Fruit fly (Drosophila melanogaster) whole organism, embryonic: ENCODE measurements around the gene CG17325.
A peak's percentile ranks its signal among the peaks of the same experiment; 100 is the strongest.

Experiments used
- ATbp ChIP-seq: fragments of 200-800 bp; sonication (Bioruptor generic); optimal IDR thresholded peaks from 2 replicates; lab custom pipeline; 2017; ENCODE audit warnings: missing biosample characterization, mild to moderate bottlenecking, missing genetic modification characterization, missing genetic modification reagents
- Bdp1 ChIP-seq: fragments of 200-800 bp; sonication (Bioruptor generic); optimal IDR thresholded peaks from 3 replicates; lab custom pipeline; 2016; ENCODE audit warnings: missing biosample characterization, missing genetic modification characterization
- CG12071 ChIP-seq: fragments of 200-800 bp; sonication (Bioruptor generic); optimal IDR thresholded peaks from 3 replicates; lab custom pipeline; 2018; ENCODE audit warnings: missing biosample characterization, mild to moderate bottlenecking, missing genetic modification characterization
- CG12659 ChIP-seq: fragments of 200-800 bp; sonication (Bioruptor generic); optimal IDR thresholded peaks from 3 replicates; lab custom pipeline; 2017; ENCODE audit warnings: mild to moderate bottlenecking, missing biosample characterization, missing genetic modification reagents, missing genetic modification characterization
- CG12769 ChIP-seq: fragments of 200-800 bp; sonication (Bioruptor generic); optimal IDR thresholded peaks from 2 replicates; lab custom pipeline; 2019; ENCODE audit warnings: missing biosample characterization, mild to moderate bottlenecking, missing genetic modification characterization, moderate library complexity
- CG13123 ChIP-seq: fragments of 200-800 bp; sonication (Bioruptor generic); optimal IDR thresholded peaks from 2 replicates; lab custom pipeline; 2016; ENCODE audit warnings: missing biosample characterization, missing genetic modification characterization
- CG14710 ChIP-seq: fragments of 200-800 bp; sonication (Bioruptor generic); optimal IDR thresholded peaks from 3 replicates; lab custom pipeline; 2019; ENCODE audit warnings: missing biosample characterization, mild to moderate bottlenecking, missing genetic modification characterization, moderate library complexity
- CG15514 ChIP-seq: fragments of 200-800 bp; sonication (Bioruptor generic); optimal IDR thresholded peaks from 3 replicates; lab custom pipeline; 2017; ENCODE audit warnings: missing biosample characterization, missing genetic modification characterization, mild to moderate bottlenecking, moderate library complexity, missing genetic modification reagents
- CG15601 ChIP-seq: fragments of 200-800 bp; sonication (Bioruptor generic); optimal IDR thresholded peaks from 3 replicates; lab custom pipeline; 2019; ENCODE audit warnings: missing biosample characterization, mild to moderate bottlenecking, missing genetic modification characterization, moderate library complexity
- CG17186 ChIP-seq: fragments of 200-800 bp; sonication (Bioruptor generic); optimal IDR thresholded peaks from 3 replicates; lab custom pipeline; 2017; ENCODE audit warnings: missing biosample characterization, missing genetic modification reagents, missing genetic modification characterization
- CG42726 ChIP-seq: fragments of 200-800 bp; sonication (Bioruptor generic); IDR thresholded peaks from 2 replicates; pipeline ENCODE4 v1.3.6; 2022; ENCODE audit warnings: missing biosample characterization, missing genetic modification characterization; ENCODE audit not compliant: partially characterized antibody
- CG4282 ChIP-seq: fragments of 200-800 bp; sonication (Bioruptor generic); optimal IDR thresholded peaks from 2 replicates; lab custom pipeline; 2016; ENCODE audit warnings: missing biosample characterization, missing genetic modification characterization
- CG4424 ChIP-seq: fragments of 200-800 bp; sonication (Bioruptor generic); optimal IDR thresholded peaks from 3 replicates; lab custom pipeline; 2016; ENCODE audit warnings: missing biosample characterization, missing genetic modification characterization
- CG7839 ChIP-seq: fragments of 200-800 bp; sonication (Bioruptor generic); optimal IDR thresholded peaks from 3 replicates; lab custom pipeline; 2018; ENCODE audit warnings: missing biosample characterization, mild to moderate bottlenecking, missing genetic modification characterization, moderate library complexity
- CG8290 ChIP-seq, 3 experiments: fragments of 200-800 bp; sonication (Bioruptor generic); optimal IDR thresholded peaks; 2 replicates each; lab custom pipeline; 2016 to 2019; ENCODE audit warnings: missing biosample characterization in 3 of 3, missing genetic modification characterization in 3 of 3, mild to moderate bottlenecking in 2 of 3, moderate library complexity in 1 of 3
- CG8944 ChIP-seq: fragments of 200-800 bp; sonication (Bioruptor generic); optimal IDR thresholded peaks from 3 replicates; lab custom pipeline; 2016; ENCODE audit warnings: missing biosample characterization, missing genetic modification characterization
- CG9797 ChIP-seq: fragments of 200-800 bp; sonication (Bioruptor generic); optimal IDR thresholded peaks from 3 replicates; lab custom pipeline; 2018; ENCODE audit warnings: missing biosample characterization, mild to moderate bottlenecking, missing genetic modification characterization
- Dek ChIP-seq: fragments of 200-800 bp; sonication (Bioruptor generic); optimal IDR thresholded peaks from 3 replicates; lab custom pipeline; 2019; ENCODE audit warnings: missing biosample characterization, mild to moderate bottlenecking, missing genetic modification characterization, moderate library complexity
- Dip3 ChIP-seq: fragments of 200-800 bp; sonication (Bioruptor generic); optimal IDR thresholded peaks from 3 replicates; lab custom pipeline; 2016; ENCODE audit warnings: missing biosample characterization, missing genetic modification characterization
- E2f2 ChIP-seq: fragments of 200-800 bp; sonication (Bioruptor generic); IDR thresholded peaks from 2 replicates; pipeline ENCODE4 v1.3.6; 2022; ENCODE audit warnings: missing biosample characterization, missing genetic modification characterization
- Gug ChIP-seq: fragments of 200-800 bp; sonication (Bioruptor generic); IDR thresholded peaks from 4 replicates; pipeline ENCODE4 v1.3.6; 2022; ENCODE audit warnings: missing biosample characterization, missing genetic modification characterization
- HHEX ChIP-seq: fragments of 200-800 bp; sonication (Bioruptor generic); optimal IDR thresholded peaks from 3 replicates; lab custom pipeline; 2017; ENCODE audit warnings: missing biosample characterization, mild to moderate bottlenecking, missing genetic modification characterization, missing genetic modification reagents
- Hmx ChIP-seq: fragments of 200-800 bp; sonication (Bioruptor generic); optimal IDR thresholded peaks from 2 replicates; lab custom pipeline; 2016; ENCODE audit warnings: missing biosample characterization, missing genetic modification characterization
- MESR4 ChIP-seq: fragments of 200-800 bp; sonication (Bioruptor generic); optimal IDR thresholded peaks from 2 replicates; lab custom pipeline; 2018; ENCODE audit warnings: missing biosample characterization, mild to moderate bottlenecking, missing genetic modification characterization, moderate library complexity
- Rx ChIP-seq: fragments of 200-800 bp; sonication (Bioruptor generic); IDR thresholded peaks from 2 replicates; pipeline ENCODE4 v1.3.6; 2022; ENCODE audit warnings: missing biosample characterization, missing genetic modification characterization
- Sox102F ChIP-seq: fragments of 200-800 bp; sonication (Bioruptor generic); optimal IDR thresholded peaks from 2 replicates; lab custom pipeline; 2018; ENCODE audit warnings: missing biosample characterization, mild to moderate bottlenecking, missing genetic modification characterization, moderate library complexity
- Xrp1 ChIP-seq: fragments of 200-800 bp; sonication (Bioruptor generic); IDR thresholded peaks from 2 replicates; pipeline ENCODE4 v1.3.6; 2022; ENCODE audit warnings: missing biosample characterization, missing genetic modification characterization
- bsh ChIP-seq, 2 experiments: fragments of 200-800 bp; sonication (Bioruptor generic); optimal IDR thresholded peaks; 2 replicates each; lab custom pipeline; 2017 to 2018; ENCODE audit warnings: mild to moderate bottlenecking in 2 of 2, missing biosample characterization in 2 of 2, missing genetic modification characterization in 2 of 2, moderate library complexity in 1 of 2
- cas ChIP-seq: fragments of 200-800 bp; sonication (Bioruptor generic); IDR thresholded peaks from 2 replicates; pipeline ENCODE4 v1.3.6; 2022; ENCODE audit warnings: missing biosample characterization, missing genetic modification characterization
- chinmo ChIP-seq: fragments of 200-800 bp; sonication (Bioruptor generic); IDR thresholded peaks from 4 replicates; pipeline ENCODE4 v1.3.6; 2022; ENCODE audit warnings: missing biosample characterization, missing genetic modification characterization; ENCODE audit not compliant: partially characterized antibody
- dmrt11E ChIP-seq: fragments of 200-800 bp; sonication (Bioruptor generic); optimal IDR thresholded peaks from 3 replicates; lab custom pipeline; 2018; ENCODE audit warnings: missing biosample characterization, mild to moderate bottlenecking, missing genetic modification characterization, moderate library complexity
- exex ChIP-seq: fragments of 200-800 bp; sonication (Bioruptor generic); optimal IDR thresholded peaks from 4 replicates; lab custom pipeline; 2018; ENCODE audit warnings: missing biosample characterization, mild to moderate bottlenecking, missing genetic modification characterization, moderate library complexity
- gcm2 ChIP-seq: fragments of 200-800 bp; sonication (Bioruptor generic); optimal IDR thresholded peaks from 2 replicates; lab custom pipeline; 2016; ENCODE audit warnings: missing biosample characterization, missing genetic modification characterization
- grau ChIP-seq: fragments of 200-800 bp; optimal IDR thresholded peaks from 3 replicates; lab custom pipeline; 2019; ENCODE audit warnings: missing biosample characterization, mild to moderate bottlenecking, missing genetic modification characterization, moderate library complexity
- gsb ChIP-seq: fragments of 200-800 bp; sonication (Bioruptor generic); IDR thresholded peaks from 2 replicates; pipeline ENCODE4 v1.3.6; 2022; ENCODE audit warnings: missing biosample characterization, missing genetic modification characterization
- ham ChIP-seq: fragments of 200-800 bp; sonication (Bioruptor generic); IDR thresholded peaks from 2 replicates; pipeline ENCODE4 v1.3.6; 2022; ENCODE audit warnings: missing biosample characterization, missing genetic modification characterization
- jumu ChIP-seq: fragments of 200-800 bp; sonication (Bioruptor generic); optimal IDR thresholded peaks from 3 replicates; lab custom pipeline; 2016; ENCODE audit warnings: missing biosample characterization, missing genetic modification characterization
- lilli ChIP-seq: fragments of 200-800 bp; sonication (Bioruptor generic); optimal IDR thresholded peaks from 3 replicates; lab custom pipeline; 2016; ENCODE audit warnings: missing biosample characterization, missing genetic modification characterization
- luna ChIP-seq: fragments of 200-800 bp; sonication (Bioruptor generic); optimal IDR thresholded peaks from 2 replicates; lab custom pipeline; 2016; ENCODE audit warnings: missing biosample characterization, missing genetic modification characterization
- pita ChIP-seq: fragments of 200-800 bp; sonication (Bioruptor generic); optimal IDR thresholded peaks from 2 replicates; lab custom pipeline; 2017; ENCODE audit warnings: missing biosample characterization, mild to moderate bottlenecking, missing genetic modification characterization
- sens ChIP-seq: fragments of 200-800 bp; sonication (Bioruptor generic); peaks from one replicate; lab custom pipeline; 2016; ENCODE audit warnings: missing biosample characterization, missing genetic modification characterization
- stwl ChIP-seq: fragments of 200-800 bp; sonication (Bioruptor generic); optimal IDR thresholded peaks from 3 replicates; lab custom pipeline; 2018; ENCODE audit warnings: missing biosample characterization, mild to moderate bottlenecking, missing genetic modification characterization, moderate library complexity
- sug ChIP-seq: fragments of 200-800 bp; optimal IDR thresholded peaks from 2 replicates; lab custom pipeline; 2019; ENCODE audit warnings: missing biosample characterization, mild to moderate bottlenecking, missing genetic modification characterization, moderate library complexity
- trem ChIP-seq: fragments of 200-800 bp; optimal IDR thresholded peaks from 3 replicates; lab custom pipeline; 2019; ENCODE audit warnings: missing biosample characterization, mild to moderate bottlenecking, missing genetic modification characterization, moderate library complexity
- unc-4 ChIP-seq: fragments of 200-800 bp; sonication (Bioruptor generic); IDR thresholded peaks from 2 replicates; pipeline ENCODE4 v1.3.6; 2022; ENCODE audit warnings: missing biosample characterization, missing genetic modification characterization; ENCODE audit not compliant: partially characterized antibody
- yki ChIP-seq: fragments of >200 bp; optimal IDR thresholded peaks from 3 replicates; lab custom pipeline; 2018
- zfh2 ChIP-seq: fragments of 200-800 bp; sonication (Bioruptor generic); optimal IDR thresholded peaks from 2 replicates; lab custom pipeline; 2016; ENCODE audit warnings: missing biosample characterization, missing genetic modification characterization

CG17325 gene

DNA sequence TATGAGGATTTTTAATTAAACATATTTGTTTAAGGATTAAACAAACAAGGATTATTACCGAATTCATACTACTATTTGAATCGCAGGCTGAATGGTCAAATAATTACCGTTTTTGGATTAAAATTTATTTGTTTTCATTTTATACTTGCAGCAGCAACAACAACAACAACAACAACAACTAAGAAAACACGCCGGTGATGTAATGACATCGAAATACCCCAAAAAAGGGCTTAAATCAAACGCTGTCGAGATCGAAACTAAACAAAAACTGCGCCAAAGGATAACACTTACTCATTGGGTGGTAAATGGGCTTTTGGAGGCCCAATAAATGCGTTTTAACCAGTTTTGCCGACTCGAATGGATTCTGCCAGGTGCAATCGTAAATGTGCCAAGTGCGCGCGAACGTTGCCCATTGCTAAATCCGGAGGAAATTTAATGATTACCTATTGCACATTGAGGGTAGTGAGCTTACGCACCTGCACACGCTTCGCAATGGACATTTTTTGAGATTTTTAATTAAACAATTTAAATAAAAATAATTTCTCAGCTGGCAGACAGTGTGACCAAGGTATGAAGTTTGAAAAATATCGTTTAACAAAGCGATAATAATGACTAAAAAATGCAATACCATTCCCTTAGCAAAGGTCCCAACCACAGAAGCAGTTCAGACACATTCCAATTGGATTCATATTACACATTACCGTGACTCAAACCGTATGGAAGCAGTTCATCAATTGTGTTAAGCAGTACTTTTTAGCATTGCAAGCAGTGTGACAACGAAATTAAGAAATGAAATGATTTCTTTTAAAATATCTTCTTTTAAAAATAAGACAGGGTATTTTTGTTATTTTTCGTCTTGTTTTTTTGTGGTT is 46.4 kb downstream of the CG17325 start, which contains the start of the genes CG10602 and mRpL13 (continued):
- TF ChIP-seq MESR4 (GFP tag; lab: Kevin White, UChicago) (peak; percentile 57), CG8290 (GFP tag; optimal IDR thresholded peaks at IDR 0.05; lab: Kevin White, UChicago) (peak; percentile 76), CG8290 (tag; optimal IDR thresholded peaks at IDR 0.05; lab: Kevin White, UChicago) (peak in 1 of 2 experiments; percentile 93), zfh2 (peak; percentile 39), Gug (GFP tag; lab: Robert Waterston, UW) (peak; percentile 9; the same call in 1 of the 4 replicates), bsh (GFP tag; optimal IDR thresholded peaks at IDR 0.05; lab: Kevin White, UChicago) (no peak), trem (tag; lab: Kevin White, UChicago) (peak; percentile 79), sug (tag; lab: Kevin White, UChicago) (peak; percentile 47), CG9797 (GFP tag; lab: Kevin White, UChicago) (peak; percentile 81), Sox102F (GFP tag; lab: Kevin White, UChicago) (no peak), CG8944 (peak; percentile 10), CG14710 (tag; lab: Kevin White, UChicago) (peak; percentile 68), CG15514 (GFP tag; lab: Kevin White, UChicago) (peak; percentile 56), ham (GFP tag; lab: Robert Waterston, UW) (no peak), CG12659 (peak; percentile 73), Bdp1 (GFP tag; lab: Kevin White, UChicago) (peak; percentile 40), CG12071 (GFP tag; lab: Kevin White, UChicago) (no peak), ATbp (no peak), Dek (peak; percentile 78), CG4424 (GFP tag; lab: Kevin White, UChicago) (peak; percentile 27), HHEX (GFP tag; lab: Kevin White, UChicago) (no peak), CG42726 (GFP tag; lab: Robert Waterston, UW) (peak; percentile 73; the same call in 1 of the 2 replicates), exex (no peak), jumu (GFP tag; lab: Kevin White, UChicago) (peak; percentile 8), CG7839 (tag; lab: Kevin White, UChicago) (peak; percentile 5), luna (GFP tag; lab: Kevin White, UChicago) (no peak), sens (GFP tag; lab: Kevin White, UChicago) (peak; percentile 74), CG13123 (peak; percentile 5), Dip3 (GFP tag; lab: Kevin White, UChicago) (peak; percentile 13), CG4282 (GFP tag; lab: Kevin White, UChicago) (peak; percentile 11), Rx (GFP tag; lab: Robert Waterston, UW) (no peak), stwl (tag; lab: Kevin White, UChicago) (peak; percentile 86), gcm2 (GFP tag; lab: Kevin White, UChicago) (no peak), gsb (GFP tag; lab: Robert Waterston, UW) (no peak), Hmx (no peak), yki (lab: Kevin White, UChicago) (peak; percentile 46), CG12769 (peak; percentile 37), Xrp1 (0 out of 2 replicates have a peak, but pooled peaks have one; percentile 4), dmrt11E (peak; percentile 5), grau (tag; lab: Kevin White, UChicago) (peak; percentile 15), chinmo (GFP tag; lab: Robert Waterston, UW) (peak; percentile 75; the same call in 1 of the 4 replicates), pita (GFP tag; lab: Kevin White, UChicago) (peak; percentile 97), CG17186 (no peak), CG15601 (tag; lab: Kevin White, UChicago) (peak; percentile 53), lilli (GFP tag; lab: Kevin White, UChicago) (peak; percentile 22), cas (GFP tag; lab: Robert Waterston, UW) (peak; percentile 35; the same call in 1 of the 2 replicates), E2f2 (GFP tag; lab: Robert Waterston, UW) (peak; percentile 55; the same call in 1 of the 2 replicates), unc-4 (GFP tag; lab: Robert Waterston, UW) (0 out of 2 replicates have a peak, but pooled peaks have one; percentile 13)
